Worm (Caenorhabditis elegans): ENCODE results near the gene srh-233.

The srh-233 gene

DNA sequence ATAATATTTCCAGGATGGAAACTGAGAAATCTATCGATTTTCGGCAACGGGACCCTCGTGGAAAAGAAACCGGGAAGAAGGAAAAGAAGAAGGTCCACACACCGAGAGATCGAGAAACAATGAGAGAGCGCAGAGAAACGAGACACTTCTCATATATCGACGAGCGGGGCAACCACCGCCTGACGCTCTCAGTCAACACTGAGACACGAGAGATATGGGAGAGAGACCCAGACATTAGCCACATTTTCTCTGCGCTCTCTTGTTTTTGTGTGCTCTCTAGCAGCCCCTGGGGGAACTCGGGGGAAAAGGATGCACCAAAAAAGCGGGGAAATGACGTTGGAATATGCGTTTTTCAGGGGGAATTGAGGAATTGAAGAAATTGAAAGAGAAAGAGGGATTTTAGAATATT is 43.4 kb upstream of the srh-233 start:
- TF ChIP-seq tlp-1 (tag; optimal IDR thresholded peaks at IDR 0.05) (no peak), nhr-84 (tag; optimal IDR thresholded peaks at IDR 0.05) (no peak), mdl-1 (tag; optimal IDR thresholded peaks at IDR 0.05) (peak in 1 of 2 experiments; percentile 78), mef-2 (tag; optimal IDR thresholded peaks at IDR 0.05) (peak; percentile 65), lin-39 (tag; optimal IDR thresholded peaks at IDR 0.05) (peak; percentile 13), zip-4 (GFP tag; optimal IDR thresholded peaks at IDR 0.05) (peak; percentile 17), nhr-28 (tag; optimal IDR thresholded peaks at IDR 0.05) (no peak), F16B12.6 (tag; optimal IDR thresholded peaks at IDR 0.05) (peak; percentile 8), hlh-4 (tag; optimal IDR thresholded peaks at IDR 0.05) (no peak), nhr-77 (tag; optimal IDR thresholded peaks at IDR 0.05) (peak; percentile 35), fos-1 (tag; optimal IDR thresholded peaks at IDR 0.05) (peak; percentile 20), sptf-1 (tag; optimal IDR thresholded peaks at IDR 0.05) (no peak), nhr-237 (tag; optimal IDR thresholded peaks at IDR 0.05) (no peak), elt-3 (tag; optimal IDR thresholded peaks at IDR 0.05) (no peak), swsn-7 (tag; optimal IDR thresholded peaks at IDR 0.05) (peak; percentile 86), ztf-11 (tag; optimal IDR thresholded peaks at IDR 0.05) (peak in 1 of 2 experiments; percentile 57), dsc-1 (tag; optimal IDR thresholded peaks at IDR 0.05) (peak; percentile 77), nhr-85 (tag) (peak; percentile 71), ceh-82 (tag; optimal IDR thresholded peaks at IDR 0.05) (peak; percentile 64 to 72 (median 65)), xbp-1 (tag; optimal IDR thresholded peaks at IDR 0.05) (peak; percentile 76), ztf-4 (tag; optimal IDR thresholded peaks at IDR 0.05) (peak; percentile 78), lir-3 (tag; optimal IDR thresholded peaks at IDR 0.05; ENCODE audit: poor library complexity) (no peak), rnt-1 (tag; optimal IDR thresholded peaks at IDR 0.05) (peak; percentile 84), efl-1 (optimal IDR thresholded peaks at IDR 0.05) (peak; percentile 68 to 82), efl-1 (GFP tag; optimal IDR thresholded peaks at IDR 0.05 in 1 of 2) (peak; percentile 44 to 93), ces-1 (GFP tag; optimal IDR thresholded peaks at IDR 0.05) (no peak), nhr-47 (tag; optimal IDR thresholded peaks at IDR 0.05) (peak; percentile 87), ceh-88 (GFP tag; IDR thresholded peaks at IDR 0.05) (no peak), blmp-1 (tag; optimal IDR thresholded peaks at IDR 0.05) (no peak), jun-1 (tag; optimal IDR thresholded peaks at IDR 0.05) (peak; percentile 64), tbx-2 (tag; optimal IDR thresholded peaks at IDR 0.05) (peak; percentile 84), zag-1 (tag; optimal IDR thresholded peaks at IDR 0.05) (no peak), skn-1 (tag; optimal IDR thresholded peaks at IDR 0.05) (peak; percentile 68), isw-1 (GFP tag; IDR thresholded peaks at IDR 0.05) (peak; percentile 79), dpl-1 (GFP tag; optimal IDR thresholded peaks at IDR 0.05) (peak in 2 of 3 experiments; percentile 48 to 49), fkh-8 (tag; optimal IDR thresholded peaks at IDR 0.05) (peak; percentile 78), nhr-20 (tag; optimal IDR thresholded peaks at IDR 0.05) (peak; percentile 75), Y116A8C.19 (tag; optimal IDR thresholded peaks at IDR 0.05; ENCODE audit: borderline replicate concordance) (no peak), nhr-76 (tag; optimal IDR thresholded peaks at IDR 0.05) (no peak), pqm-1 (tag; optimal IDR thresholded peaks at IDR 0.05) (no peak), nhr-11 (tag; optimal IDR thresholded peaks at IDR 0.05) (peak; percentile 20), egl-13 (tag; optimal IDR thresholded peaks at IDR 0.05) (peak; percentile 91), fkh-10 (GFP tag; optimal IDR thresholded peaks at IDR 0.05) (peak; percentile 35), nhr-90 (tag; optimal IDR thresholded peaks at IDR 0.05; ENCODE audit: poor library complexity) (peak; percentile 8), C16A3.4 (tag; optimal IDR thresholded peaks at IDR 0.05) (peak; percentile 53), unc-30 (tag; optimal IDR thresholded peaks at IDR 0.05) (no peak), vab-15 (tag; optimal IDR thresholded peaks at IDR 0.05) (no peak), ets-5 (GFP tag; IDR thresholded peaks at IDR 0.05) (no peak), sup-37 (GFP tag; optimal IDR thresholded peaks at IDR 0.05) (no peak), aha-1 (tag; optimal IDR thresholded peaks at IDR 0.05) (no peak), C34B4.2 (tag; optimal IDR thresholded peaks at IDR 0.05) (no peak), efl-3 (GFP tag; optimal IDR thresholded peaks at IDR 0.05) (no peak), irx-1 (tag; optimal IDR thresholded peaks at IDR 0.05) (peak; percentile 38), hpl-2 (GFP tag; optimal IDR thresholded peaks at IDR 0.05) (no peak)
